Fruit fly (Drosophila melanogaster): ENCODE measurements around the gene CG13299.

The CG13299 gene

dm6 chr3L:6249178-6250078 lies 17.3 kb upstream of the CG13299 start (continued):
- no peak for TF ChIP-seq CG11762 (GFP tag; optimal IDR thresholded peaks at IDR 0.05; ENCODE audit: insufficient read depth)
- TF ChIP-seq CG8319 (GFP tag; optimal IDR thresholded peaks at IDR 0.05) = no peak
- TF ChIP-seq CG10631 (GFP tag; optimal IDR thresholded peaks at IDR 0.05) = no peak
- peak; percentile 35 for TF ChIP-seq Blimp-1 (GFP tag; optimal IDR thresholded peaks at IDR 0.05)
- no peak for TF ChIP-seq CG7368 (GFP tag; optimal IDR thresholded peaks at IDR 0.05)
- TF ChIP-seq CG6163 (GFP tag; IDR thresholded peaks at IDR 0.05) = peak; percentile 59; the same call in 2 of the 3 replicates
- TF ChIP-seq dac (GFP tag; optimal IDR thresholded peaks at IDR 0.05) = no peak
- TF ChIP-seq CG10669 (GFP tag; optimal IDR thresholded peaks at IDR 0.05) = no peak
- no peak for TF ChIP-seq Ets21C (GFP tag; optimal IDR thresholded peaks at IDR 0.05)
- no peak for TF ChIP-seq CG6808 (GFP tag; optimal IDR thresholded peaks at IDR 0.05)
- peak; percentile 51 for TF ChIP-seq topi (GFP tag; optimal IDR thresholded peaks at IDR 0.05)
- no peak for TF ChIP-seq fd59A (GFP tag; optimal IDR thresholded peaks at IDR 0.05)
- TF ChIP-seq CG3919 (GFP tag; optimal IDR thresholded peaks at IDR 0.05) = no peak
- TF ChIP-seq CG34406 (GFP tag; optimal IDR thresholded peaks at IDR 0.05) = no peak
- peak; percentile 38 for TF ChIP-seq Sox14 (GFP tag; optimal IDR thresholded peaks at IDR 0.05)
- TF ChIP-seq Sox102F (GFP tag; optimal IDR thresholded peaks at IDR 0.05) = peak; percentile 19
- TF ChIP-seq Sox15 (GFP tag; optimal IDR thresholded peaks at IDR 0.05) = no peak
- TF ChIP-seq net (GFP tag; optimal IDR thresholded peaks at IDR 0.05) = peak; percentile 7
- TF ChIP-seq lz (GFP tag; optimal IDR thresholded peaks at IDR 0.05) = peak; percentile 36
- TF ChIP-seq CG9139 (GFP tag; optimal IDR thresholded peaks at IDR 0.05) = no peak
- peak; percentile 76 for TF ChIP-seq Eip78C (GFP tag)
- peak; percentile 56 for TF ChIP-seq CG32006 (GFP tag; optimal IDR thresholded peaks at IDR 0.05)
- TF ChIP-seq Hr38 (GFP tag; optimal IDR thresholded peaks at IDR 0.05) = no peak
- TF ChIP-seq ss (GFP tag; optimal IDR thresholded peaks at IDR 0.05) = peak in 1 of 2 experiments; percentile 36
- TF ChIP-seq salr (GFP tag; optimal IDR thresholded peaks at IDR 0.05) = peak in 1 of 2 experiments; percentile 46
- TF ChIP-seq spab (GFP tag; optimal IDR thresholded peaks at IDR 0.05) = no peak
- TF ChIP-seq Gug (GFP tag; IDR thresholded peaks at IDR 0.05) = 0 out of 2 replicates have a peak, but pooled peaks have one; percentile 12
- TF ChIP-seq CG6276 (GFP tag; optimal IDR thresholded peaks at IDR 0.05) = peak; percentile 64
- no peak for TF ChIP-seq Eip93F (GFP tag; optimal IDR thresholded peaks at IDR 0.05)
- peak; percentile 17 for TF ChIP-seq pdm3 (GFP tag; optimal IDR thresholded peaks at IDR 0.05)
- TF ChIP-seq acj6 (GFP tag; optimal IDR thresholded peaks at IDR 0.05) = peak; percentile 33
- peak; percentile 60; the same call in 1 of the 2 replicates for TF ChIP-seq CG15336 (GFP tag; IDR thresholded peaks at IDR 0.05)
- peak; percentile 85 for TF ChIP-seq CG6854 (GFP tag; optimal IDR thresholded peaks at IDR 0.05)

DNA sequence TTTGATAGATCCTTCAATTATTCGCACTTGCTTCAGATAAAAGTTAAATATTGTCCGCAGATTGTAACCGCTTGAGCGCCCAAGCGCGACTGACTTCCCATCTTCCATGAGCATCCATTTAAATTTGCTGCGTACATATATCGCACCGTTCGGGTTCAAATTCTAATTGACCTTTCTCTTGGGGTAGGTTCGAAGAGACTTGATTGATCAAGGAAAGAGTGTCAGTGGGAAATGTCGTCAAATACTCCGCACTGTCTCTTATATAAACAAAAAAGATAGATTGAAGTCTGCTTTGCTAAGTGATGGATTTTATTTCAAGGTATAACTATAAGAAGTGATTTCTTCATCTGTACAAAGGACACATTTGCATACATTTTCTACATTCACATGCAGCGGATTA lies 13.5 kb upstream of the CG13299 start, which contains the start of gene Mdr65:
TSS of gene Mdr65 (minus strand) at position 101 of the 400 bp plus-strand sequence.
- TF ChIP-seq vri (GFP tag; optimal IDR thresholded peaks at IDR 0.05) = no peak
- no peak for TF ChIP-seq dsx (GFP tag; optimal IDR thresholded peaks at IDR 0.05; ENCODE audit: poor library complexity, severe bottlenecking)
- TF ChIP-seq CG9139 (GFP tag; optimal IDR thresholded peaks at IDR 0.05) = no peak
- no peak for TF ChIP-seq Eip93F (GFP tag; optimal IDR thresholded peaks at IDR 0.05)
- TF ChIP-seq CG11902 (GFP tag; optimal IDR thresholded peaks at IDR 0.05) = no peak

DNA sequence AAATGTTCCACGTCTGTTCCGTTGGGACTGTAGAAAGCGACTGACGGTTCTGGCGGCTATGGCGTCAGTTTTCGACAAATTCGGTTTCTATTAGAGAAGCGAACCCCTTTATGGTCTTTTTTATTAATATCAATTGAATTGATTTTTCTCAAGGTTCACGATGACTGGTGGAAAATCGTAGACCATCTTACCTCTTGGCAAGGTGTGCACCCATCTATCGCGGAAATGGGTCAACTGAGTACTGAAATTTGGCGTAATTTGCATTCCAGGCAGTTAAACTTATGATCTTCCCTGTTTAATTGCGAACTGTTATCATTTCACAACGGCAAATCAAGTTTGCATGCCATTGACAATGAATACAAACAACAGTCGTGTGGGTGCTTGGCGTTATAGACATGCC lies 7.8 kb upstream of the CG13299 start, which contains the start of gene CG10226:
TSS of gene CG10226 (minus strand) at position 101 of the 400 bp plus-strand sequence.
- TF ChIP-seq spab (GFP tag; optimal IDR thresholded peaks at IDR 0.05) (no peak), CG11902 (GFP tag; optimal IDR thresholded peaks at IDR 0.05) (no peak), CG11294 (GFP tag; IDR thresholded peaks at IDR 0.05) (no peak), OdsH (GFP tag; optimal IDR thresholded peaks at IDR 0.05) (no peak), Smox (GFP tag; optimal IDR thresholded peaks at IDR 0.05) (no peak), acj6 (GFP tag; optimal IDR thresholded peaks at IDR 0.05) (no peak), CG16779 (tag; optimal IDR thresholded peaks at IDR 0.05) (no peak), CG10631 (GFP tag; optimal IDR thresholded peaks at IDR 0.05) (no peak), CG6808 (GFP tag; optimal IDR thresholded peaks at IDR 0.05) (no peak), vri (GFP tag; optimal IDR thresholded peaks at IDR 0.05) (no peak), CG8119 (GFP tag; IDR thresholded peaks at IDR 0.05) (no peak), dac (GFP tag; optimal IDR thresholded peaks at IDR 0.05) (no peak), dsx (GFP tag; optimal IDR thresholded peaks at IDR 0.05; ENCODE audit: poor library complexity, severe bottlenecking) (no peak), CG11762 (GFP tag; optimal IDR thresholded peaks at IDR 0.05; ENCODE audit: insufficient read depth) (no peak)

All from whole organism, prepupa.